Worm (Caenorhabditis elegans) whole organism, L3 larva: ENCODE data around the gene nhr-136.
"Not testable (repeated sequence)": the region's sequence is repeated elsewhere in the genome, so short reads cannot be mapped to it uniquely, and the experiment has no call there.

Source experiments
- ceh-16 ChIP-seq: sonication (generic microtip); optimal IDR thresholded peaks from 2 replicates; lab custom pipeline; 2017; ENCODE audit warnings: missing biosample characterization, missing genetic modification characterization
- nhr-23 ChIP-seq: fragments of 150-350 bp; optimal IDR thresholded peaks from 2 replicates; lab custom pipeline; 2014; ENCODE audit warnings: missing biosample characterization, missing genetic modification reagents, missing genetic modification characterization

DNA sequence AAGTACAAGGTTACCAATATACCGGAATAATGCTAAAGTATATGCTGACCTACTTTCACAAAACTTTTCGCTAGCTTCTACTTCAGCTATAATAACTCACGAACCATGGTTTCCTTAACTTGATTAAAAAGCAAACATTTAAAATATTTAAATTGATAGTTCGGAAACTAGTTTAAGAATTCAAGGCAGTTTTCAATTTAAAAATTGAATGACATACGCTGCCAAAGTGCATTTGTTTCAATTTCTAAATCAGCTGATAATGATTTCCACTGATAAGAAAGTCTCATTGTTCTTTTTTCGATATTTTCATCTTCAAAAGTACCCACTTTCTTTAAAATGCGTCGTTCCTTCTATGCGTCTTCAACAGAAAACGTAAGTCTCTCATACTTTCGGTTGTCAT lies 24.2 kb downstream of the nhr-136 start, which contains the start of gene enpp-1:
- not testable (repeated sequence) for TF ChIP-seq nhr-23, ceh-16 (tag; lab: Kevin White, UChicago)
